Worm (Caenorhabditis elegans) whole organism, young adult: Measurements from ENCODE around the gene F11A10.5.

Experiments used
- B0019.2 ChIP-seq: fragments of 200-800 bp; sonication (Bioruptor generic); conservative IDR thresholded peaks from 2 replicates; pipeline ENCODE4 v1.3.6; 2022; ENCODE audit warnings: missing genetic modification reagents, missing genetic modification characterization, missing compliant biosample characterization
- B0261.1 ChIP-seq: sonication (generic microtip); optimal IDR thresholded peaks from 2 replicates; lab custom pipeline; 2016; ENCODE audit warnings: mild to moderate bottlenecking, missing genetic modification characterization, moderate library complexity, missing compliant biosample characterization
- B0336.3 ChIP-seq: fragments of 200-800 bp; sonication (Bioruptor generic); IDR thresholded peaks from 2 replicates; pipeline ENCODE4 v1.3.6; 2022; ENCODE audit warnings: missing genetic modification characterization, missing compliant biosample characterization
- C06A6.2 ChIP-seq: fragments of 200-800 bp; sonication (Bioruptor generic); conservative IDR thresholded peaks from 2 replicates; pipeline ENCODE4 v1.3.6; 2022; ENCODE audit warnings: missing genetic modification characterization, missing compliant biosample characterization
- D2030.7 ChIP-seq: fragments of 200-800 bp; sonication (Bioruptor generic); IDR thresholded peaks from 2 replicates; pipeline ENCODE4 v1.3.6; 2022; ENCODE audit warnings: missing genetic modification reagents, missing genetic modification characterization, missing compliant biosample characterization
- F22D6.2 ChIP-seq: sonication (generic microtip); optimal IDR thresholded peaks from 2 replicates; lab custom pipeline; 2016; ENCODE audit warnings: mild to moderate bottlenecking, missing genetic modification characterization, missing compliant biosample characterization
- T07F8.4 ChIP-seq: sonication (generic microtip); optimal IDR thresholded peaks from 2 replicates; lab custom pipeline; 2016; ENCODE audit warnings: mild to moderate bottlenecking, missing genetic modification characterization, moderate library complexity, missing compliant biosample characterization
- Y53F4B.3 ChIP-seq: fragments of 200-800 bp; sonication (Bioruptor generic); IDR thresholded peaks from 2 replicates; pipeline ENCODE4 v1.3.6; 2022; ENCODE audit warnings: missing genetic modification reagents, missing genetic modification characterization, missing compliant biosample characterization
- Y95B8A.8 ChIP-seq: fragments of 200-800 bp; sonication (Bioruptor generic); IDR thresholded peaks from 2 replicates; pipeline ENCODE4 v1.3.6; 2022; ENCODE audit warnings: missing genetic modification reagents, missing genetic modification characterization, missing compliant biosample characterization
- attf-3 ChIP-seq: fragments of 200-800 bp; sonication (Bioruptor generic); conservative IDR thresholded peaks from 2 replicates; pipeline ENCODE4 v1.3.6; 2022; ENCODE audit warnings: missing genetic modification reagents, missing genetic modification characterization, missing compliant biosample characterization
- attf-6 ChIP-seq: fragments of 200-800 bp; sonication (Bioruptor generic); IDR thresholded peaks from 2 replicates; pipeline ENCODE4 v1.3.6; 2022; ENCODE audit warnings: missing genetic modification reagents, missing genetic modification characterization, missing compliant biosample characterization
- ccch-3 ChIP-seq: fragments of 200-800 bp; sonication (Bioruptor generic); optimal IDR thresholded peaks from 2 replicates; lab custom pipeline; 2018; ENCODE audit warnings: mild to moderate bottlenecking, missing genetic modification characterization, missing compliant biosample characterization
- cebp-1 ChIP-seq, 2 experiments: fragments of 200-800 bp in 1 of 2; sonication (Bioruptor generic) in 1 of 2; sonication (generic microtip) in 1 of 2; IDR thresholded peaks in 1 of 2; optimal IDR thresholded peaks in 1 of 2; 2 replicates each; pipeline versions ENCODE4 v1.3.6 to Lab custom; 2017 to 2022; ENCODE audit warnings: missing compliant biosample characterization in 2 of 2, missing genetic modification characterization in 2 of 2, mild to moderate bottlenecking in 1 of 2, missing genetic modification reagents in 1 of 2, moderate library complexity in 1 of 2
- cebp-2 ChIP-seq: fragments of 200-800 bp; sonication (Bioruptor generic); IDR thresholded peaks from 2 replicates; pipeline ENCODE4 v1.3.6; 2022; ENCODE audit warnings: missing genetic modification characterization, missing compliant biosample characterization
- ceh-100 ChIP-seq: fragments of 200-800 bp; sonication (Bioruptor generic); IDR thresholded peaks from 2 replicates; pipeline ENCODE4 v1.3.6; 2022; ENCODE audit warnings: missing genetic modification reagents, missing genetic modification characterization, missing compliant biosample characterization
- ceh-27 ChIP-seq: fragments of 200-800 bp; sonication (Bioruptor generic); optimal IDR thresholded peaks from 2 replicates; lab custom pipeline; 2018; ENCODE audit warnings: mild to moderate bottlenecking, missing genetic modification characterization, moderate library complexity, missing compliant biosample characterization
- ceh-58 ChIP-seq: fragments of 200-800 bp; sonication (Bioruptor generic); IDR thresholded peaks from 2 replicates; pipeline ENCODE4 v1.3.6; 2022; ENCODE audit warnings: missing genetic modification characterization, missing compliant biosample characterization
- gei-17 ChIP-seq: fragments of 200-800 bp; sonication (Bioruptor generic); optimal IDR thresholded peaks from 2 replicates; lab custom pipeline; 2018; ENCODE audit warnings: mild to moderate bottlenecking, missing genetic modification characterization, missing compliant biosample characterization
- hlh-12 ChIP-seq: sonication (generic microtip); optimal IDR thresholded peaks from 2 replicates; lab custom pipeline; 2016; ENCODE audit warnings: missing genetic modification characterization, missing compliant biosample characterization
- hmg-20 ChIP-seq: fragments of 200-800 bp; sonication (Bioruptor generic); IDR thresholded peaks from 2 replicates; pipeline ENCODE4 v1.3.6; 2022; ENCODE audit warnings: missing genetic modification reagents, missing genetic modification characterization, missing compliant biosample characterization
- let-526 ChIP-seq: fragments of 200-800 bp; sonication (Bioruptor generic); IDR thresholded peaks from 2 replicates; pipeline ENCODE4 v1.3.6; 2022; ENCODE audit warnings: missing genetic modification reagents, missing genetic modification characterization, missing compliant biosample characterization
- lin-35 ChIP-seq, 3 experiments: fragments of 150-350 bp in 2 of 3; sonication (generic microtip) in 1 of 3; optimal IDR thresholded peaks; 2 replicates each; lab custom pipeline; 2014 to 2018; ENCODE audit warnings: missing biosample characterization in 3 of 3, missing genetic modification characterization in 3 of 3, missing genetic modification reagents in 3 of 3
- lin-40 ChIP-seq: sonication (generic microtip); optimal IDR thresholded peaks from 2 replicates; lab custom pipeline; 2016; ENCODE audit warnings: missing genetic modification characterization, mild to moderate bottlenecking, missing compliant biosample characterization, missing genotype, missing genetic modification reagents
- lin-54 ChIP-seq: fragments of 200-800 bp; sonication (Bioruptor generic); optimal IDR thresholded peaks from 2 replicates; lab custom pipeline; 2018; ENCODE audit warnings: mild to moderate bottlenecking, missing genetic modification characterization, missing compliant biosample characterization
- madf-8 ChIP-seq: fragments of 200-800 bp; sonication (Bioruptor generic); conservative IDR thresholded peaks from 2 replicates; pipeline ENCODE4 v1.3.6; 2022; ENCODE audit warnings: missing genetic modification reagents, missing genetic modification characterization, missing compliant biosample characterization
- mxl-1 ChIP-seq: sonication (generic microtip); optimal IDR thresholded peaks from 2 replicates; lab custom pipeline; 2016; ENCODE audit warnings: missing genetic modification characterization, missing compliant biosample characterization
- nfyb-1 ChIP-seq: fragments of 200-800 bp; sonication (Bioruptor generic); IDR thresholded peaks from 2 replicates; pipeline ENCODE4 v1.3.6; 2022; ENCODE audit warnings: missing genetic modification reagents, missing genetic modification characterization, missing compliant biosample characterization
- nhr-80 ChIP-seq: sonication (generic microtip); optimal IDR thresholded peaks from 2 replicates; lab custom pipeline; 2016; ENCODE audit warnings: missing genetic modification characterization, missing compliant biosample characterization
- nhr-90 ChIP-seq: sonication (generic microtip); optimal IDR thresholded peaks from 2 replicates; lab custom pipeline; 2016; ENCODE audit warnings: missing genotype, mild to moderate bottlenecking, missing genetic modification characterization, missing compliant biosample characterization
- pbrm-1 ChIP-seq: fragments of 200-800 bp; sonication (Bioruptor generic); IDR thresholded peaks from 2 replicates; pipeline ENCODE4 v1.3.6; 2022; ENCODE audit warnings: missing genetic modification reagents, missing genetic modification characterization, missing compliant biosample characterization
- pha-4 ChIP-seq: fragments of 150-350 bp; sonication (generic microtip); optimal IDR thresholded peaks from 2 replicates; lab custom pipeline; 2014; ENCODE audit warnings: missing biosample characterization, missing genetic modification reagents, missing genetic modification characterization
- rpc-1 ChIP-seq, 2 experiments: fragments of 150-350 bp in 1 of 2; sonication (generic microtip) in 1 of 2; optimal IDR thresholded peaks; 2 replicates each; lab custom pipeline; 2014 to 2018; ENCODE audit warnings: missing biosample characterization in 1 of 2, missing genetic modification characterization in 1 of 2, missing genetic modification reagents in 1 of 2, missing genotype in 1 of 2
- snpc-1.1 ChIP-seq: sonication (generic microtip); optimal IDR thresholded peaks from 2 replicates; lab custom pipeline; 2017; ENCODE audit warnings: missing genetic modification characterization, mild to moderate bottlenecking, missing compliant biosample characterization, antibody characterized with exemption, moderate library complexity, missing genotype, missing genetic modification reagents; ENCODE audit not compliant: insufficient read depth
- snpc-4 ChIP-seq, 5 experiments: fragments of 150-350 bp in 1 of 5; sonication (generic microtip) in 4 of 5; optimal IDR thresholded peaks; 2 replicates each; lab custom pipeline; 2014 to 2018; ENCODE audit warnings: missing genetic modification characterization in 5 of 5, missing biosample characterization in 3 of 5, antibody characterized with exemption in 2 of 5, mild to moderate bottlenecking in 2 of 5, missing compliant biosample characterization in 2 of 5, missing genotype in 2 of 5, moderate library complexity in 2 of 5, missing genetic modification reagents in 1 of 5
- sptf-2 ChIP-seq: fragments of 200-800 bp; sonication (Bioruptor generic); optimal IDR thresholded peaks from 2 replicates; lab custom pipeline; 2018; ENCODE audit warnings: mild to moderate bottlenecking, missing genetic modification characterization, missing compliant biosample characterization
- tbx-9 ChIP-seq: sonication (generic microtip); optimal IDR thresholded peaks from 2 replicates; lab custom pipeline; 2016; ENCODE audit warnings: borderline replicate concordance, missing genetic modification characterization, inconsistent platforms, missing compliant biosample characterization
- unc-130 ChIP-seq: sonication (generic microtip); optimal IDR thresholded peaks from 2 replicates; lab custom pipeline; 2016; ENCODE audit warnings: missing genetic modification reagents, missing genetic modification characterization, missing compliant biosample characterization
- ztf-18 ChIP-seq: sonication (generic microtip); optimal IDR thresholded peaks from 2 replicates; lab custom pipeline; 2016; ENCODE audit warnings: missing genotype, mild to moderate bottlenecking, missing genetic modification characterization, missing compliant biosample characterization
- ztf-25 ChIP-seq: fragments of 200-800 bp; sonication (Bioruptor generic); IDR thresholded peaks from 2 replicates; pipeline ENCODE4 v1.3.6; 2022; ENCODE audit warnings: missing genetic modification reagents, missing genetic modification characterization, missing compliant biosample characterization

The F11A10.5 gene

ce11 chrIV:12127838-12128237 is 33.9 kb downstream of the F11A10.5 start:
- TF ChIP-seq cebp-2 (GFP tag; lab: Robert Waterston, UW) (0 out of 2 replicates have a peak, but pooled peaks have one; percentile 41), lin-54 (GFP tag; lab: Kevin White, UChicago) (no peak), cebp-1 (GFP tag; IDR thresholded peaks at IDR 0.05; lab: Robert Waterston, UW) (0 out of 2 replicates have a peak, but pooled peaks have one; percentile 24), cebp-1 (tag; optimal IDR thresholded peaks at IDR 0.05; lab: Kevin White, UChicago) (peak; percentile 59)

DNA sequence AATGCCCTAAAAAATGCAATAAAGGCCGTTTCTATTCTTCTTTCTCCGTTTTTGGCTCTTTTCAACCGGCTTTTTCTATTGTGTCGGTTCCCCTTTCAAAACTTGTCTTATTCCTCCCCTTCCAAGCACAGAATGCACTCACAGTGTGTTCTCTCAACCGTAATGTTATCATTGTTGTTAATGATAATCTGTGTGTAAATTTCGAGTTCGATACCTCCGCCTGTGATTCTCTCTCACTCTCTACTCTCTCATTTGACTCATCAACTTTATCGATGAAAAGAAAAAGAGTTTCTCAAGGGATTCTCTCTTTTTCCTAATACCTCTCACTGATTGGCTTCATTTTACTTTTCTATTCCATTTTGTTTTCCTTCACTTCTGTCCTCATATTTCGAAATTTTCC is 34.8 kb downstream of the F11A10.5 start:
- TF ChIP-seq attf-3 (GFP tag; lab: Robert Waterston, UW), result no peak
- TF ChIP-seq madf-8 (GFP tag; lab: Robert Waterston, UW), result no peak
- no peak for TF ChIP-seq sptf-2 (GFP tag; lab: Kevin White, UChicago)
- TF ChIP-seq unc-130, result no peak
- no peak for TF ChIP-seq C06A6.2
- no peak for TF ChIP-seq F22D6.2 (tag; lab: Kevin White, UChicago)
- TF ChIP-seq nhr-90 (tag; lab: Kevin White, UChicago), result no peak
- TF ChIP-seq hmg-20 (GFP tag; lab: Robert Waterston, UW), result no peak
- TF ChIP-seq tbx-9 (tag; lab: Kevin White, UChicago), result no peak
- no peak for TF ChIP-seq cebp-1 (GFP tag; IDR thresholded peaks at IDR 0.05; lab: Robert Waterston, UW)
- TF ChIP-seq cebp-1 (tag; optimal IDR thresholded peaks at IDR 0.05; lab: Kevin White, UChicago), result peak; percentile 6
- TF ChIP-seq nhr-80 (tag; lab: Kevin White, UChicago), result peak; percentile 67
- TF ChIP-seq cebp-2 (GFP tag; lab: Robert Waterston, UW), result 0 out of 2 replicates have a peak, but pooled peaks have one; percentile 10
- TF ChIP-seq, all 124 proteins: peak for 3

ce11 chrIV:12129204-12129603 is 35.3 kb downstream of the F11A10.5 start, which contains the start of gene lin-24:
lin-24 (plus strand) TSS chrIV:12129504.
- TF ChIP-seq ceh-58, result no peak
- TF ChIP-seq Y95B8A.8 (GFP tag; lab: Robert Waterston, UW), result no peak
- no peak for TF ChIP-seq pha-4 (tag; lab: Kevin White, UChicago)
- TF ChIP-seq D2030.7 (GFP tag; lab: Robert Waterston, UW), result no peak
- TF ChIP-seq Y53F4B.3 (GFP tag; lab: Robert Waterston, UW), result no peak
- no peak for TF ChIP-seq lin-40 (tag; lab: Kevin White, UChicago)
- TF ChIP-seq gei-17 (GFP tag; lab: Kevin White, UChicago), result no peak
- no peak for TF ChIP-seq hlh-12 (tag; lab: Kevin White, UChicago)
- no peak for TF ChIP-seq tbx-9 (tag; lab: Kevin White, UChicago)
- TF ChIP-seq ccch-3, result no peak
- no peak for TF ChIP-seq let-526
- TF ChIP-seq B0019.2 (GFP tag; lab: Robert Waterston, UW), result no peak
- TF ChIP-seq pbrm-1, result no peak
- TF ChIP-seq, all 124 proteins: peak for 0

DNA sequence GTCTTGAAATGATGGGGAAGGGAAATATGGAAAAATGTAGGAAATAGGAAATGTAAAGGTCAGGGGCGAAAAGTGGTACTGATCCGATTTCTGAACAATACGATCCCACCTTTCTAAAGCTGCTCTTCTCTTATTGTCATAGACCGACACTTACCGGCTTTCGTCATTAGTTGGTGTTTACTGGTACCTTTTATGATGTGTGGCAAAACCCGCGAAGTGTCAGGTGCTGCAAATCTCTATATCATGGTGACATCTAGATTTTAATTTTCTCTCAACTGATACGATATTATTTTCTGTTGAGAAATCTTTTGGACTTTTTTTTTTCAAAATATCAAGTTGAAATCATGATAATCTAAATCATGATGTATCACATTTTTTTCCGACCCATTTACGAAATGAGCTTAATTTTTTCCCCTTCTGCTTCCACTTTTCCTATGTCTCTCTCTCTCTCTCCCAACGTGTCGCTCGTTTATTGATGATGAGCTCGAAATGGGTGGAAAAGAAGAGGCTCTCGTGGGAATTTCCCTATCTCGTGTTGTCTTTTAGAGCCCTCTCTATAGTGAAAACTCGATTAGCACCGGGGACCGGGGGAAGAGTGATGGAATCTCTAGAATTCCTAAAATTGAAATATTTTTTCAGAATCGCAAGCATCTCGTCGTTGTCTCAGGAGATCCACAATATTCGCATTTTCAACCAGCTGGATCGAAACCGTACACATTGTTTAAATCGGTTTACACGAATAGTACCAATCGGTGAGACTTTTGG is 37.6 kb downstream of the F11A10.5 start:
- peak; percentile 45 for TF ChIP-seq snpc-1.1 (tag; lab: Kevin White, UChicago)
- no peak for TF ChIP-seq ceh-100 (GFP tag; lab: Robert Waterston, UW)
- TF ChIP-seq snpc-4 (GFP tag; optimal IDR thresholded peaks at IDR 0.05; lab: Kevin White, UChicago), result peak; percentile 19
- TF ChIP-seq snpc-4 (tag; optimal IDR thresholded peaks at IDR 0.05; lab: Kevin White, UChicago), result peak in 2 of 4 experiments; percentile 44 to 69

- TF ChIP-seq B0336.3 (no peak), rpc-1 (optimal IDR thresholded peaks at IDR 0.05; lab: Kevin White, UChicago) (no peak), rpc-1 (tag; optimal IDR thresholded peaks at IDR 0.05; lab: Kevin White, UChicago) (no peak), B0261.1 (no peak), attf-6 (GFP tag; lab: Robert Waterston, UW) (no peak), T07F8.4 (tag; lab: Kevin White, UChicago) (no peak), nfyb-1 (GFP tag; lab: Robert Waterston, UW) (no peak), unc-130 (no peak), ceh-100 (GFP tag; lab: Robert Waterston, UW) (no peak), lin-35 (GFP tag; optimal IDR thresholded peaks at IDR 0.05; lab: Kevin White, UChicago) (no peak), mxl-1 (no peak), ztf-25 (GFP tag; lab: Robert Waterston, UW) (no peak), ztf-18 (tag; lab: Kevin White, UChicago) (no peak), ceh-27 (GFP tag; lab: Kevin White, UChicago) (no peak)
Measured at ce11 chrIV:12133776-12134175, 39.9 kb downstream of the F11A10.5 start.
